Worm (Caenorhabditis elegans): Measurements from ENCODE around the gene fbxb-61.

DNA sequence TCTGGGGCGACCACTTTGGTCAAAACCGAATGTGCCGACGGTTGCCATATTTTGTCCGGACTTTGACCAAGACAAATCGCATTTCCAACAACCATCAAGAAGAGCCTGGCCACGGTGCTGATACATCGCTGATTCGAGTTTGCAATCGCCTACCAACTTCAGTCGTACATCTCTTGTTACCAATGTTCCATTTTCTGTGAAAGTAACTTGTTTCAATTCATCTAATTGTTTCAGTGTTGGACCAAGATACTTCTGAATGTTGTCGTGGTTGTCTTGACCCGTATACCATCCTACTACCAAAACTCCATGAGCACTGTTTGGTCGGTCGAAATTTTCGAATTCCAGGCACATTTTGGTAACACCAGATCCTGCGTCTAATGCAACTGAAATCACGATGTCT, 21.5 kb downstream of the fbxb-61 start:
- TF ChIP-seq lin-26 (GFP tag; IDR thresholded peaks at IDR 0.05), result no peak
- no peak for TF ChIP-seq egrh-3 (GFP tag; IDR thresholded peaks at IDR 0.05)

All from whole organism, young adult.